Worm (Caenorhabditis elegans) whole organism, mixed stage, embryonic: ENCODE results near the gene rpl-36.

Source experiments
- M03D4.4 ChIP-seq: sonication (generic microtip); optimal IDR thresholded peaks from 2 replicates; lab custom pipeline; 2017; ENCODE audit warnings: mild to moderate bottlenecking, missing genetic modification characterization, missing compliant biosample characterization
- bed-3 ChIP-seq: fragments of 200-800 bp; sonication (Bioruptor generic); optimal IDR thresholded peaks from 3 replicates; lab custom pipeline; 2018; ENCODE audit warnings: mild to moderate bottlenecking, missing genetic modification characterization, moderate library complexity, missing compliant biosample characterization
- blmp-1 ChIP-seq: fragments of 150-350 bp; optimal IDR thresholded peaks from 2 replicates; lab custom pipeline; 2014; ENCODE audit warnings: missing biosample characterization, missing genetic modification characterization
- ceh-39 ChIP-seq: fragments of 150-350 bp; optimal IDR thresholded peaks from 2 replicates; lab custom pipeline; 2014; ENCODE audit warnings: missing biosample characterization, missing genetic modification characterization
- ceh-43 ChIP-seq: fragments of 200-800 bp; sonication (Bioruptor generic); optimal IDR thresholded peaks from 2 replicates; lab custom pipeline; 2018; ENCODE audit warnings: mild to moderate bottlenecking, missing genetic modification characterization, moderate library complexity, missing compliant biosample characterization
- ceh-83 ChIP-seq: fragments of 200-800 bp; sonication (Bioruptor generic); optimal IDR thresholded peaks from 2 replicates; lab custom pipeline; 2018; ENCODE audit warnings: mild to moderate bottlenecking, missing genetic modification characterization, missing compliant biosample characterization
- ces-1 ChIP-seq: fragments of 150-350 bp; optimal IDR thresholded peaks from 2 replicates; lab custom pipeline; 2014; ENCODE audit warnings: missing biosample characterization, missing genetic modification reagents, missing genetic modification characterization
- cnd-1 ChIP-seq: fragments of 200-800 bp; sonication (Bioruptor generic); optimal IDR thresholded peaks from 2 replicates; lab custom pipeline; 2018; ENCODE audit warnings: mild to moderate bottlenecking, missing genetic modification characterization, missing compliant biosample characterization
- drap-1 ChIP-seq: fragments of 200-800 bp; sonication (Bioruptor generic); optimal IDR thresholded peaks from 3 replicates; lab custom pipeline; 2018; ENCODE audit warnings: mild to moderate bottlenecking, missing genetic modification characterization, missing compliant biosample characterization
- elt-1 ChIP-seq: sonication (generic microtip); optimal IDR thresholded peaks from 2 replicates; lab custom pipeline; 2017; ENCODE audit warnings: missing genetic modification characterization, mild to moderate bottlenecking, missing compliant biosample characterization, antibody characterized with exemption, moderate library complexity, borderline replicate concordance; ENCODE audit not compliant: insufficient read depth
- elt-3 ChIP-seq: fragments of 150-350 bp; optimal IDR thresholded peaks from 2 replicates; lab custom pipeline; 2014; ENCODE audit warnings: missing biosample characterization, missing genetic modification characterization
- flh-1 ChIP-seq: fragments of 200-800 bp; sonication (Bioruptor generic); optimal IDR thresholded peaks from 2 replicates; lab custom pipeline; 2018; ENCODE audit warnings: mild to moderate bottlenecking, missing genetic modification characterization, moderate library complexity, missing compliant biosample characterization
- ham-2 ChIP-seq: fragments of 200-800 bp; sonication (Bioruptor generic); optimal IDR thresholded peaks from 2 replicates; lab custom pipeline; 2018; ENCODE audit warnings: mild to moderate bottlenecking, missing genetic modification characterization, missing compliant biosample characterization
- hlh-1 ChIP-seq: fragments of 150-350 bp; optimal IDR thresholded peaks from 2 replicates; lab custom pipeline; 2014; ENCODE audit warnings: missing biosample characterization, missing genetic modification reagents, missing genetic modification characterization
- lin-13 ChIP-seq: fragments of 150-350 bp; optimal IDR thresholded peaks from 2 replicates; lab custom pipeline; 2014; ENCODE audit warnings: missing biosample characterization, missing genetic modification characterization
- lin-32 ChIP-seq: fragments of 200-800 bp; sonication (Bioruptor generic); optimal IDR thresholded peaks from 2 replicates; lab custom pipeline; 2018; ENCODE audit warnings: mild to moderate bottlenecking, missing genetic modification characterization, missing compliant biosample characterization
- lsy-2 ChIP-seq: fragments of 150-350 bp; optimal IDR thresholded peaks from 2 replicates; lab custom pipeline; 2014; ENCODE audit warnings: missing biosample characterization, missing genetic modification characterization
- mab-5 ChIP-seq: fragments of 150-350 bp; optimal IDR thresholded peaks from 2 replicates; lab custom pipeline; 2014; ENCODE audit warnings: missing biosample characterization, missing genetic modification characterization
- mep-1 ChIP-seq: fragments of 150-350 bp; optimal IDR thresholded peaks from 2 replicates; lab custom pipeline; 2017; ENCODE audit warnings: missing biosample characterization, missing genetic modification reagents, missing genetic modification characterization, inconsistent platforms
- mls-2 ChIP-seq: sonication (generic microtip); optimal IDR thresholded peaks from 2 replicates; lab custom pipeline; 2016; ENCODE audit warnings: mild to moderate bottlenecking, missing genetic modification characterization, moderate library complexity, missing compliant biosample characterization
- nhr-12 ChIP-seq: fragments of 150-350 bp; optimal IDR thresholded peaks from 2 replicates; lab custom pipeline; 2014; ENCODE audit warnings: missing biosample characterization, missing genetic modification characterization
- nhr-2 ChIP-seq: fragments of 150-350 bp; optimal IDR thresholded peaks from 2 replicates; lab custom pipeline; 2014; ENCODE audit warnings: missing biosample characterization, missing genetic modification characterization
- nhr-237 ChIP-seq: fragments of 150-350 bp; optimal IDR thresholded peaks from 2 replicates; lab custom pipeline; 2014; ENCODE audit warnings: missing biosample characterization, missing genetic modification characterization
- nhr-28 ChIP-seq: fragments of 150-350 bp; optimal IDR thresholded peaks from 2 replicates; lab custom pipeline; 2014; ENCODE audit warnings: missing biosample characterization, missing genetic modification characterization
- nhr-76 ChIP-seq: sonication (generic microtip); optimal IDR thresholded peaks from 2 replicates; lab custom pipeline; 2017; ENCODE audit warnings: missing biosample characterization, missing genetic modification characterization
- pha-4 ChIP-seq: fragments of 150-350 bp; optimal IDR thresholded peaks from 2 replicates; lab custom pipeline; 2018; ENCODE audit warnings: missing biosample characterization, missing genetic modification reagents, missing genetic modification characterization
- sem-2 ChIP-seq: fragments of 200-800 bp; sonication (Bioruptor generic); optimal IDR thresholded peaks from 2 replicates; lab custom pipeline; 2018; ENCODE audit warnings: mild to moderate bottlenecking, missing genetic modification characterization, missing compliant biosample characterization
- snpc-4 ChIP-seq: fragments of 150-350 bp; optimal IDR thresholded peaks from 2 replicates; lab custom pipeline; 2014; ENCODE audit warnings: missing biosample characterization, missing genetic modification characterization
- sptf-1 ChIP-seq: sonication (generic microtip); optimal IDR thresholded peaks from 2 replicates; lab custom pipeline; 2017; ENCODE audit warnings: mild to moderate bottlenecking, missing genetic modification characterization, moderate library complexity, missing compliant biosample characterization
- tbx-8 ChIP-seq: fragments of 200-800 bp; sonication (Bioruptor generic); optimal IDR thresholded peaks from 2 replicates; lab custom pipeline; 2018; ENCODE audit warnings: mild to moderate bottlenecking, missing genetic modification characterization, moderate library complexity, missing compliant biosample characterization
- unc-120 ChIP-seq: sonication (generic microtip); optimal IDR thresholded peaks from 2 replicates; lab custom pipeline; 2017; ENCODE audit warnings: missing genetic modification characterization, missing compliant biosample characterization; ENCODE audit not compliant: poor library complexity, severe bottlenecking
- unc-39 ChIP-seq: fragments of 150-350 bp; optimal IDR thresholded peaks from 2 replicates; lab custom pipeline; 2014; ENCODE audit warnings: missing biosample characterization, missing genetic modification characterization
- unc-62 ChIP-seq: fragments of 150-350 bp; optimal IDR thresholded peaks from 2 replicates; lab custom pipeline; 2014; ENCODE audit warnings: missing biosample characterization, missing genetic modification reagents, missing genetic modification characterization
- zip-8 ChIP-seq: fragments of 150-350 bp; optimal IDR thresholded peaks from 2 replicates; lab custom pipeline; 2014; ENCODE audit warnings: missing biosample characterization, missing genetic modification characterization
- ztf-11 ChIP-seq: fragments of 150-350 bp; optimal IDR thresholded peaks from 2 replicates; lab custom pipeline; 2014; ENCODE audit warnings: missing biosample characterization, missing genetic modification characterization

The rpl-36 gene

DNA sequence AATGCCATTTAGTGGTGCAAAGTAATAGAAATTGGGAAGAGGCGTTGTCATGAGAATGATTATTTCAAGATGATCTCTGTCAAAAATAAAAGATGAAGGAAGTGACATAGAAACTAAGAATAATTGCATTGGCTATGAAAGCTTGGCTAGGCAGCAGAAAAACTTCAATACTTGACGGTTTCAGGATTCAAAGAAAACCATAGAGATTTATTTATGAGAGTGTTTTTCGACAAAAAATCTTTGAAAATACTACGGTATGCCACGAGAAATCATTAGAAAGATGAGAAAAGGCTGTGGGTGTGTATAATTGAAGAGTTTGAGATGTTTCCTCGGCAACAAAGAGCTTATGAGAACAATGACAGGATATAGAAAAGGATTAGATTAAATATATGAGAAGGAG, 5.4 kb downstream of the rpl-36 start, which contains the start of gene F37C12.14:
Gene F37C12.14, minus strand, starts transcription at position 101 of the 400 bp plus-strand sequence.
- no peak for TF ChIP-seq hlh-1 (tag; lab: Kevin White, UChicago)
- no peak for TF ChIP-seq nhr-12 (tag; lab: Kevin White, UChicago)
- TF ChIP-seq flh-1 (GFP tag; lab: Kevin White, UChicago): no peak
- TF ChIP-seq sptf-1 (tag; lab: Kevin White, UChicago): no peak

DNA sequence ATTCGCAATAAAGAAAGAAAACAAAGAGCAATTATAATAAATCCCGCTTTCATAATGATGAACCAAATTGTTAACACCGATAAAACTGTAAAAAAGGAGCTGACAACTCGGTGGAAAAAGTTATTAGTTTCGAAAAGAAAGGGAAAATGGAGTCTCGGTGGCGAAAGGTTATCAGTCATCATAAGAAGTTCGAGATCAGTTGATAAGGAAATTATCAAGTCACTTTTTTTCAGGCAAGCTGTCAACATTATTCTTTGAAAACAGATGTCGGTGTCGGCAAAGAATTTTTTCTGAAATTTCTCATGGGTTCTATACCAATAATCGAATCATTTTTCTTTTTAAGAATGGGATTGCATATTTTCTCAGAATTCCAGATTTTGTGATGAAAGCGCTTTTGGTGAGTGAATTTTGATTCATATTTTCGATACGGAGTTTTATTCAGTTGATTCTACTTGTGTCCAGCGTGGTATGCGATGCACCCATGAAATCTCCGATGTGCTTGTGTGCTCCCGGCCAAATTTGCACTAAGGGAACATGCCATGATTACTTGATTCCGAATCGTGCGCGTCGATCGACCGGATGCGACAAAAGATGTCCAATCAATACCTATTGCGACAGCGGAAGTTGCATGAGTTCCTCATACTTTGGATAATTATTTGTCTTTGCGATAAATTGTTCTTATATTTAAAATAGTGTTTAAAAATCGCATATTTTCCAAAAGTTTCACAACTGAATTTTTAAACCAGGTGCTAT, 8.4 kb downstream of the rpl-36 start, which contains the start of the genes F37C12.21 and F37C12.10:
Gene F37C12.21, plus strand, starts transcription at position 58 of the 753 bp plus-strand sequence.
Gene F37C12.10, minus strand, starts transcription at position 85 of the 753 bp plus-strand sequence.
- TF ChIP-seq flh-1 (GFP tag; lab: Kevin White, UChicago): no peak
- TF ChIP-seq unc-39 (tag; lab: Kevin White, UChicago): no peak
- no peak for TF ChIP-seq ces-1 (GFP tag; lab: Kevin White, UChicago)
- TF ChIP-seq mls-2 (tag; lab: Kevin White, UChicago): no peak
- TF ChIP-seq bed-3 (GFP tag; lab: Kevin White, UChicago): no peak
- TF ChIP-seq nhr-28 (tag; lab: Kevin White, UChicago): no peak
- no peak for TF ChIP-seq elt-3 (tag; lab: Kevin White, UChicago)
- TF ChIP-seq ham-2 (GFP tag; lab: Kevin White, UChicago): no peak
- TF ChIP-seq unc-62: no peak
- no peak for TF ChIP-seq ceh-43 (GFP tag; lab: Kevin White, UChicago)
- TF ChIP-seq, all 35 proteins: peak for 0

DNA sequence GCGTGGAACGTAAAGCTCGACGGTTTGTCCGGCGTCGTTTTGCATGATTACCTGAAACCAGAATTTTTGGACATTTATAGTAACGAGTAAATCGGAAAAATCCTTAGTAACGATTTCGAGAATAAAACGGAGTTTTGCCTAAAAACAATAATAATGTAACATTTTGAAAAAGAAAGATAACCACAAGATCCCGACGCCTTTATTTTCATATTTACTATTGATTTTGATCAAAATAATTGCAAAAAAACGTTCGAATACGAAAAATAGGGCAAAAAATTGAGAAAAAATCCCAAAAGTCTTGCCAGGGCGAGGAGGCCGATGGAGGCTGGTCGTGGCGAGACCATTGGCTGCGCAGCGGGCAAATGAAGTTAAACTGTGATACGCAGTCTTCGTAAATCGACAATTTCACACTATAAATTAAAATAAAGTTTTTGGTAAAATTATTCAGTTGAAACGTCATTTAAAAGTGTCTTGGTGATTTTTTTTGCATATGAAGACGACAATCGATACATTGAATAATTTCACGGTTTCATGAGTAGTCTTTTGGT, 9.6 kb downstream of the rpl-36 start, which contains the start of gene rps-21:
Gene rps-21, minus strand, starts transcription at position 51 of the 548 bp plus-strand sequence.
- TF ChIP-seq ces-1 (GFP tag; lab: Kevin White, UChicago) (peak; percentile 92), unc-62 (peak; percentile 3), blmp-1 (tag; lab: Kevin White, UChicago) (no peak), tbx-8 (GFP tag; lab: Kevin White, UChicago) (no peak), ham-2 (GFP tag; lab: Kevin White, UChicago) (no peak), mls-2 (tag; lab: Kevin White, UChicago) (no peak), elt-3 (tag; lab: Kevin White, UChicago) (no peak), sem-2 (GFP tag; lab: Kevin White, UChicago) (no peak), lsy-2 (tag; lab: Kevin White, UChicago) (peak; percentile 82), ceh-83 (GFP tag; lab: Kevin White, UChicago) (no peak), nhr-237 (peak; percentile 85), drap-1 (no peak), nhr-76 (tag; lab: Kevin White, UChicago) (no peak), pha-4 (tag; lab: Kevin White, UChicago) (peak; percentile 54), zip-8 (tag; lab: Kevin White, UChicago) (no peak), ztf-11 (no peak), bed-3 (GFP tag; lab: Kevin White, UChicago) (no peak), snpc-4 (tag; lab: Kevin White, UChicago) (no peak), elt-1 (tag; lab: Kevin White, UChicago) (no peak), flh-1 (GFP tag; lab: Kevin White, UChicago) (no peak), M03D4.4 (no peak), mep-1 (tag; lab: Kevin White, UChicago) (peak; percentile 87), nhr-28 (tag; lab: Kevin White, UChicago) (no peak), lin-32 (GFP tag; lab: Kevin White, UChicago) (no peak), hlh-1 (tag; lab: Kevin White, UChicago) (no peak), cnd-1 (no peak), nhr-2 (tag; lab: Kevin White, UChicago) (no peak), sptf-1 (tag; lab: Kevin White, UChicago) (peak; percentile 26), unc-120 (tag; lab: Kevin White, UChicago) (peak; percentile 6), mab-5 (no peak), lin-13 (peak; percentile 16), ceh-43 (GFP tag; lab: Kevin White, UChicago) (no peak), nhr-12 (tag; lab: Kevin White, UChicago) (no peak), unc-39 (tag; lab: Kevin White, UChicago) (no peak), ceh-39 (tag; lab: Kevin White, UChicago) (peak; percentile 73)
